Worm (Caenorhabditis elegans) whole organism, midembryonic: ENCODE measurements around the gene cnnm-5.
A peak's percentile ranks its signal among the peaks of the same experiment; 100 is the strongest.

Experiments
- T22C8.4 ChIP-seq: fragments of 200-800 bp; sonication (Bioruptor generic); IDR thresholded peaks from 2 replicates; pipeline ENCODE4 v1.3.6; 2022; ENCODE audit warnings: missing genetic modification characterization, missing compliant biosample characterization
- cog-1 ChIP-seq: sonication (generic microtip); optimal IDR thresholded peaks from 2 replicates; lab custom pipeline; 2016; ENCODE audit warnings: missing genetic modification characterization, missing compliant biosample characterization
- flt-1 ChIP-seq: fragments of 200-800 bp; sonication (Bioruptor generic); IDR thresholded peaks from 2 replicates; pipeline ENCODE4 v1.3.6; 2022; ENCODE audit warnings: missing genetic modification characterization, missing compliant biosample characterization
- klf-2 ChIP-seq: fragments of 200-800 bp; sonication (Bioruptor generic); conservative IDR thresholded peaks from 2 replicates; pipeline ENCODE4 v1.3.6; 2022; ENCODE audit warnings: missing genetic modification reagents, missing genetic modification characterization, missing compliant biosample characterization
- med-1 ChIP-seq: sonication (generic microtip); optimal IDR thresholded peaks from 2 replicates; lab custom pipeline; 2017; ENCODE audit warnings: missing genetic modification characterization, mild to moderate bottlenecking, missing compliant biosample characterization, antibody characterized with exemption, missing genetic modification reagents; ENCODE audit not compliant: insufficient read depth
- ref-1 ChIP-seq: fragments of 200-800 bp; sonication (Bioruptor generic); conservative IDR thresholded peaks from 2 replicates; pipeline ENCODE4 v1.3.6; 2022; ENCODE audit warnings: missing genetic modification reagents, missing genetic modification characterization, missing compliant biosample characterization
- tab-1 ChIP-seq: fragments of 200-800 bp; sonication (Bioruptor generic); IDR thresholded peaks from 2 replicates; pipeline ENCODE4 v1.3.6; 2022; ENCODE audit warnings: missing genetic modification characterization, missing compliant biosample characterization
- ztf-23 ChIP-seq: fragments of 200-800 bp; sonication (Bioruptor generic); IDR thresholded peaks from 2 replicates; pipeline ENCODE4 v1.3.6; 2022; ENCODE audit warnings: missing genetic modification reagents, missing genetic modification characterization, missing compliant biosample characterization
- ztf-29 ChIP-seq: fragments of 200-800 bp; sonication (Bioruptor generic); IDR thresholded peaks from 2 replicates; pipeline ENCODE4 v1.3.6; 2022; ENCODE audit warnings: missing genetic modification reagents, missing genetic modification characterization, missing compliant biosample characterization

The cnnm-5 gene

ce11 chrIII:3814421-3814820 lies 14.6 kb downstream of the cnnm-5 start:
- TF ChIP-seq flt-1 (no peak), med-1 (no peak), cog-1 (tag; lab: Kevin White, UChicago) (no peak), T22C8.4 (no peak), klf-2 (no peak)

ce11 chrIII:3812369-3812993 lies 16.5 kb downstream of the cnnm-5 start:
- TF ChIP-seq ztf-29 (GFP tag; lab: Robert Waterston, UW) (no peak), flt-1 (no peak), cog-1 (tag; lab: Kevin White, UChicago) (no peak), T22C8.4 (no peak), ref-1 (GFP tag; lab: Robert Waterston, UW) (no peak), ztf-23 (GFP tag; lab: Robert Waterston, UW) (no peak), tab-1 (GFP tag; lab: Robert Waterston, UW) (no peak), klf-2 (no peak), med-1 (no peak)

ce11 chrIII:3811375-3811924 lies 17.6 kb downstream of the cnnm-5 start:
- TF ChIP-seq cog-1 (tag; lab: Kevin White, UChicago) (no peak), ztf-23 (GFP tag; lab: Robert Waterston, UW) (no peak), ref-1 (GFP tag; lab: Robert Waterston, UW) (no peak), ztf-29 (GFP tag; lab: Robert Waterston, UW) (no peak), klf-2 (no peak), flt-1 (no peak), tab-1 (GFP tag; lab: Robert Waterston, UW) (no peak), T22C8.4 (no peak), med-1 (no peak)

- TF ChIP-seq T22C8.4 (no peak), ztf-23 (GFP tag; lab: Robert Waterston, UW) (no peak), med-1 (no peak), ztf-29 (GFP tag; lab: Robert Waterston, UW) (no peak), klf-2 (no peak), flt-1 (no peak), ref-1 (GFP tag; lab: Robert Waterston, UW) (no peak), cog-1 (tag; lab: Kevin White, UChicago) (no peak), tab-1 (GFP tag; lab: Robert Waterston, UW) (no peak)
Measured at ce11 chrIII:3809008-3809407, 20.0 kb downstream of the cnnm-5 start, which contains the start of gene toh-1. TSS of gene toh-1 (minus strand) at chrIII:3809030.

ce11 chrIII:3807590-3807989 lies 21.4 kb downstream of the cnnm-5 start:
- TF ChIP-seq ref-1 (GFP tag; lab: Robert Waterston, UW) (no peak), flt-1 (no peak), tab-1 (GFP tag; lab: Robert Waterston, UW) (no peak), med-1 (no peak)

ce11 chrIII:3806883-3807282 lies 22.1 kb downstream of the cnnm-5 start:
- TF ChIP-seq ref-1 (GFP tag; lab: Robert Waterston, UW) (no peak), ztf-29 (GFP tag; lab: Robert Waterston, UW) (no peak), klf-2 (no peak), med-1 (no peak), T22C8.4 (no peak), flt-1 (no peak)

ce11 chrIII:3804422-3804821 lies 24.6 kb downstream of the cnnm-5 start, which contains the start of gene xbx-5:
TSS of gene xbx-5 (minus strand) at chrIII:3804477.
- TF ChIP-seq klf-2: no peak
- TF ChIP-seq med-1: no peak
- no peak for TF ChIP-seq ztf-29 (GFP tag; lab: Robert Waterston, UW)
- TF ChIP-seq ref-1 (GFP tag; lab: Robert Waterston, UW): no peak
- no peak for TF ChIP-seq flt-1
- TF ChIP-seq cog-1 (tag; lab: Kevin White, UChicago): no peak
- TF ChIP-seq tab-1 (GFP tag; lab: Robert Waterston, UW): no peak
- TF ChIP-seq ztf-23 (GFP tag; lab: Robert Waterston, UW): no peak
- TF ChIP-seq T22C8.4: no peak

ce11 chrIII:3803113-3803512 lies 25.9 kb downstream of the cnnm-5 start:
- no peak for TF ChIP-seq ref-1 (GFP tag; lab: Robert Waterston, UW)
- no peak for TF ChIP-seq ztf-23 (GFP tag; lab: Robert Waterston, UW)
- no peak for TF ChIP-seq cog-1 (tag; lab: Kevin White, UChicago)
- no peak for TF ChIP-seq T22C8.4
- no peak for TF ChIP-seq med-1
- TF ChIP-seq klf-2: no peak
- TF ChIP-seq tab-1 (GFP tag; lab: Robert Waterston, UW): no peak
- TF ChIP-seq ztf-29 (GFP tag; lab: Robert Waterston, UW): no peak
- no peak for TF ChIP-seq flt-1

- peak; percentile 80; the same call in 1 of the 2 replicates for TF ChIP-seq ztf-29 (GFP tag; lab: Robert Waterston, UW)
- no peak for TF ChIP-seq med-1
- no peak for TF ChIP-seq klf-2
- no peak for TF ChIP-seq ref-1 (GFP tag; lab: Robert Waterston, UW)
- TF ChIP-seq flt-1: peak; percentile 55; the same call in 1 of the 2 replicates
- no peak for TF ChIP-seq tab-1 (GFP tag; lab: Robert Waterston, UW)
- peak; percentile 89 for TF ChIP-seq T22C8.4
- TF ChIP-seq cog-1 (tag; lab: Kevin White, UChicago): peak; percentile 97
- TF ChIP-seq ztf-23 (GFP tag; lab: Robert Waterston, UW): no peak
Measured at ce11 chrIII:3801379-3801894, 27.6 kb downstream of the cnnm-5 start.

- no peak for TF ChIP-seq cog-1 (tag; lab: Kevin White, UChicago)
- no peak for TF ChIP-seq klf-2
- no peak for TF ChIP-seq T22C8.4
- no peak for TF ChIP-seq flt-1
Measured at ce11 chrIII:3800934-3801252, 28.1 kb downstream of the cnnm-5 start.
